Worm (Caenorhabditis elegans) whole organism, early embryonic: ENCODE data around the gene praf-3.

Experiments used
- B0310.2 ChIP-seq: sonication (generic microtip); optimal IDR thresholded peaks from 2 replicates; lab custom pipeline; 2016; ENCODE audit warnings: mild to moderate bottlenecking, missing genetic modification characterization, missing compliant biosample characterization
- F13C5.2 ChIP-seq: sonication (generic microtip); optimal IDR thresholded peaks from 2 replicates; lab custom pipeline; 2017; ENCODE audit warnings: mild to moderate bottlenecking, missing genetic modification characterization, inconsistent platforms, missing compliant biosample characterization
- aly-1 ChIP-seq: sonication (generic microtip); optimal IDR thresholded peaks from 2 replicates; lab custom pipeline; 2016; ENCODE audit warnings: missing genetic modification characterization, missing compliant biosample characterization
- ama-1 ChIP-seq: fragments of 150-350 bp; optimal IDR thresholded peaks from 2 replicates; lab custom pipeline; 2014
- ceh-13 ChIP-seq: fragments of 200-800 bp; sonication (Bioruptor generic); optimal IDR thresholded peaks from 2 replicates; lab custom pipeline; 2018; ENCODE audit warnings: mild to moderate bottlenecking, missing genetic modification characterization, missing compliant biosample characterization
- ets-7 ChIP-seq: sonication (generic microtip); optimal IDR thresholded peaks from 2 replicates; lab custom pipeline; 2016; ENCODE audit warnings: missing genotype, missing genetic modification characterization, missing compliant biosample characterization
- flt-1 ChIP-seq: fragments of 200-800 bp; sonication (Bioruptor generic); IDR thresholded peaks from 2 replicates; pipeline ENCODE4 v1.3.6; 2022; ENCODE audit warnings: missing genetic modification characterization, missing compliant biosample characterization
- hmg-4 ChIP-seq: fragments of 200-800 bp; sonication (Bioruptor generic); optimal IDR thresholded peaks from 2 replicates; lab custom pipeline; 2018; ENCODE audit warnings: mild to moderate bottlenecking, missing genetic modification characterization, missing compliant biosample characterization
- hnd-1 ChIP-seq: sonication (generic microtip); optimal IDR thresholded peaks from 2 replicates; lab custom pipeline; 2016; ENCODE audit warnings: missing genetic modification characterization, missing compliant biosample characterization
- pes-1 ChIP-seq: fragments of 200-800 bp; sonication (Bioruptor generic); IDR thresholded peaks from 2 replicates; pipeline ENCODE4 v1.3.6; 2022; ENCODE audit warnings: missing genetic modification reagents, missing genetic modification characterization, missing compliant biosample characterization
- scrt-1 ChIP-seq: fragments of 200-800 bp; sonication (Bioruptor generic); IDR thresholded peaks from 2 replicates; pipeline ENCODE4 v1.3.6; 2022; ENCODE audit warnings: missing genetic modification characterization, missing compliant biosample characterization

DNA sequence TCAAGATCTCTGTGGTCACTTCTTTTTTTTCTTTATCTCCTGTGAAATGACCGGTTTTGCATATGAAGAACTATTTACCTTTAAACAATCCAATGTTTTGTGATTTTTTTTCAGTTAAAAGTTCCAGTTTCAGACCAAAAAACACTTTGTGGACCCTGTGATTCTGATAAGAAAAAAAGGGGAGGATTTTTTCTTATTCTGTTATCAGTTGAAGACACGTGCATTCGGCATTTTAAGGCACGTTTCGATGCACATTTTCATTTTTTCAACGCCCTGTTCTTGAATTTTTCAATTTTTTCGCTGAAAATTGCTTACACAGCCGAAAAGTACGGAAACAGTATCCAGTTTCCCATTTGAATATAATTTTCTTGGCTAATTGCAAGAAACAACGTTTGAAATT is 13.5 kb upstream of the praf-3 start, which contains the start of gene aagr-1:
- TF ChIP-seq ama-1 (lab: Kevin White, UChicago) (no peak), flt-1 (no peak), hnd-1 (tag; lab: Kevin White, UChicago) (no peak), scrt-1 (GFP tag; lab: Robert Waterston, UW) (no peak), ets-7 (tag; lab: Kevin White, UChicago) (no peak), B0310.2 (tag; lab: Kevin White, UChicago) (no peak), hmg-4 (GFP tag; lab: Kevin White, UChicago) (no peak), ceh-13 (no peak), F13C5.2 (tag; lab: Kevin White, UChicago) (no peak), pes-1 (GFP tag; lab: Robert Waterston, UW) (no peak), aly-1 (no peak)
